Worm (Caenorhabditis elegans) whole organism, mixed stage, embryonic: Measurements from ENCODE around the gene F49E11.7.

ENCODE experiments used
- M03D4.4 ChIP-seq: sonication (generic microtip); optimal IDR thresholded peaks from 2 replicates; lab custom pipeline; 2017; ENCODE audit warnings: mild to moderate bottlenecking, missing genetic modification characterization, missing compliant biosample characterization
- blmp-1 ChIP-seq: fragments of 150-350 bp; optimal IDR thresholded peaks from 2 replicates; lab custom pipeline; 2014; ENCODE audit warnings: missing biosample characterization, missing genetic modification characterization
- ceh-43 ChIP-seq: fragments of 200-800 bp; sonication (Bioruptor generic); optimal IDR thresholded peaks from 2 replicates; lab custom pipeline; 2018; ENCODE audit warnings: mild to moderate bottlenecking, missing genetic modification characterization, moderate library complexity, missing compliant biosample characterization
- ces-1 ChIP-seq: fragments of 150-350 bp; optimal IDR thresholded peaks from 2 replicates; lab custom pipeline; 2014; ENCODE audit warnings: missing biosample characterization, missing genetic modification reagents, missing genetic modification characterization
- cnd-1 ChIP-seq: fragments of 200-800 bp; sonication (Bioruptor generic); optimal IDR thresholded peaks from 2 replicates; lab custom pipeline; 2018; ENCODE audit warnings: mild to moderate bottlenecking, missing genetic modification characterization, missing compliant biosample characterization
- drap-1 ChIP-seq: fragments of 200-800 bp; sonication (Bioruptor generic); optimal IDR thresholded peaks from 3 replicates; lab custom pipeline; 2018; ENCODE audit warnings: mild to moderate bottlenecking, missing genetic modification characterization, missing compliant biosample characterization
- elt-1 ChIP-seq: sonication (generic microtip); optimal IDR thresholded peaks from 2 replicates; lab custom pipeline; 2017; ENCODE audit warnings: missing genetic modification characterization, mild to moderate bottlenecking, missing compliant biosample characterization, antibody characterized with exemption, moderate library complexity, borderline replicate concordance; ENCODE audit not compliant: insufficient read depth
- elt-3 ChIP-seq: fragments of 150-350 bp; optimal IDR thresholded peaks from 2 replicates; lab custom pipeline; 2014; ENCODE audit warnings: missing biosample characterization, missing genetic modification characterization
- ham-2 ChIP-seq: fragments of 200-800 bp; sonication (Bioruptor generic); optimal IDR thresholded peaks from 2 replicates; lab custom pipeline; 2018; ENCODE audit warnings: mild to moderate bottlenecking, missing genetic modification characterization, missing compliant biosample characterization
- hlh-1 ChIP-seq: fragments of 150-350 bp; optimal IDR thresholded peaks from 2 replicates; lab custom pipeline; 2014; ENCODE audit warnings: missing biosample characterization, missing genetic modification reagents, missing genetic modification characterization
- lin-13 ChIP-seq: fragments of 150-350 bp; optimal IDR thresholded peaks from 2 replicates; lab custom pipeline; 2014; ENCODE audit warnings: missing biosample characterization, missing genetic modification characterization
- lin-32 ChIP-seq: fragments of 200-800 bp; sonication (Bioruptor generic); optimal IDR thresholded peaks from 2 replicates; lab custom pipeline; 2018; ENCODE audit warnings: mild to moderate bottlenecking, missing genetic modification characterization, missing compliant biosample characterization
- mab-5 ChIP-seq: fragments of 150-350 bp; optimal IDR thresholded peaks from 2 replicates; lab custom pipeline; 2014; ENCODE audit warnings: missing biosample characterization, missing genetic modification characterization
- mep-1 ChIP-seq: fragments of 150-350 bp; optimal IDR thresholded peaks from 2 replicates; lab custom pipeline; 2017; ENCODE audit warnings: missing biosample characterization, missing genetic modification reagents, missing genetic modification characterization, inconsistent platforms
- mls-2 ChIP-seq: sonication (generic microtip); optimal IDR thresholded peaks from 2 replicates; lab custom pipeline; 2016; ENCODE audit warnings: mild to moderate bottlenecking, missing genetic modification characterization, moderate library complexity, missing compliant biosample characterization
- nhr-2 ChIP-seq: fragments of 150-350 bp; optimal IDR thresholded peaks from 2 replicates; lab custom pipeline; 2014; ENCODE audit warnings: missing biosample characterization, missing genetic modification characterization
- pha-4 ChIP-seq: fragments of 150-350 bp; optimal IDR thresholded peaks from 2 replicates; lab custom pipeline; 2018; ENCODE audit warnings: missing biosample characterization, missing genetic modification reagents, missing genetic modification characterization
- sem-2 ChIP-seq: fragments of 200-800 bp; sonication (Bioruptor generic); optimal IDR thresholded peaks from 2 replicates; lab custom pipeline; 2018; ENCODE audit warnings: mild to moderate bottlenecking, missing genetic modification characterization, missing compliant biosample characterization
- sptf-1 ChIP-seq: sonication (generic microtip); optimal IDR thresholded peaks from 2 replicates; lab custom pipeline; 2017; ENCODE audit warnings: mild to moderate bottlenecking, missing genetic modification characterization, moderate library complexity, missing compliant biosample characterization
- tbx-8 ChIP-seq: fragments of 200-800 bp; sonication (Bioruptor generic); optimal IDR thresholded peaks from 2 replicates; lab custom pipeline; 2018; ENCODE audit warnings: mild to moderate bottlenecking, missing genetic modification characterization, moderate library complexity, missing compliant biosample characterization
- unc-120 ChIP-seq: sonication (generic microtip); optimal IDR thresholded peaks from 2 replicates; lab custom pipeline; 2017; ENCODE audit warnings: missing genetic modification characterization, missing compliant biosample characterization; ENCODE audit not compliant: poor library complexity, severe bottlenecking
- unc-39 ChIP-seq: fragments of 150-350 bp; optimal IDR thresholded peaks from 2 replicates; lab custom pipeline; 2014; ENCODE audit warnings: missing biosample characterization, missing genetic modification characterization
- unc-62 ChIP-seq: fragments of 150-350 bp; optimal IDR thresholded peaks from 2 replicates; lab custom pipeline; 2014; ENCODE audit warnings: missing biosample characterization, missing genetic modification reagents, missing genetic modification characterization

The F49E11.7 gene

DNA sequence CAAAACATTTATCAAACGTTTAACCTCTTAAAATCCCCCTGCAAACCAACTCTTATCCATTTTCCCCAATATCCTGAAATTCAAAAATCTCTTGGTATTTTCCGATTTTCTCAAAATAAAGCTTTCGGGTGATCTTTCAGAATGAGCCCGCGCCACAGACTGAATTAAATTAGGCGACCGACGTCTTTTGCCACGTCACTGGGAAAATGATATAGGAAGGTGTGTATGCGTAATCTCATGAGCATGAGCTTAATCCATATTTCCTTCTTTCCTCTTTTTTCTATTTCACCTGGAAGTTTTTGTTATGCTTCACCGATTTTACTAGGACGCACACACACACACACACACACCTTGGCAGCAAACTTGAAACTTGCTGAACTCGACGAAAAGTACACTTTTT, 31.7 kb upstream of the F49E11.7 start:
- no peak for TF ChIP-seq lin-32

DNA sequence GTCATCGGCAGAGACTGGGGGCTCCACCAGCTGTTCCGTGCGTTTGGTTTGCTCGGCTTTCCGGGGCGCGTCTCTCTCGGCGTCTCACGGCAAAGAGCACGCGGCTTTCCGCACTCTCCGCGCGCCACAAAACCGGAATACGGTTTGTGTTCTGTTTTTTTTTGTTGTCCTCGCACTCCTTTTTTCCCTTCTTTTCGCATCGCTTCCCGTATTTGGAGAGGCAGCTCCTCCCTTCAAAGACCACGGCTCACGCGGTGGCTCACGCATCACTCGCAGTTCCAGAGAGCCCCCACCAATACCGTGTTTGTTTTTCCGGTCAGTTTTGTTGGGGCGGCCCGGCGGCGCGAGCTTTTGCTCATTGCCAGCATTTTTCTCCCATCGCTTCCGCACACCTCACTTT, 29.8 kb upstream of the F49E11.7 start:
- peak; percentile 8 for TF ChIP-seq pha-4
- no peak for TF ChIP-seq lin-32
- TF ChIP-seq hlh-1 (tag; lab: Kevin White, UChicago) = no peak
- TF ChIP-seq tbx-8 (GFP tag; lab: Kevin White, UChicago) = no peak
- TF ChIP-seq unc-120 (tag; lab: Kevin White, UChicago) = peak; percentile 31
- TF ChIP-seq sptf-1 (tag; lab: Kevin White, UChicago) = peak; percentile 51
- TF ChIP-seq sem-2 (GFP tag; lab: Kevin White, UChicago) = no peak
- TF ChIP-seq M03D4.4 (tag; lab: Kevin White, UChicago) = no peak
- no peak for TF ChIP-seq lin-13 (tag; lab: Kevin White, UChicago)
- peak; percentile 27 for TF ChIP-seq drap-1 (GFP tag; lab: Kevin White, UChicago)

DNA sequence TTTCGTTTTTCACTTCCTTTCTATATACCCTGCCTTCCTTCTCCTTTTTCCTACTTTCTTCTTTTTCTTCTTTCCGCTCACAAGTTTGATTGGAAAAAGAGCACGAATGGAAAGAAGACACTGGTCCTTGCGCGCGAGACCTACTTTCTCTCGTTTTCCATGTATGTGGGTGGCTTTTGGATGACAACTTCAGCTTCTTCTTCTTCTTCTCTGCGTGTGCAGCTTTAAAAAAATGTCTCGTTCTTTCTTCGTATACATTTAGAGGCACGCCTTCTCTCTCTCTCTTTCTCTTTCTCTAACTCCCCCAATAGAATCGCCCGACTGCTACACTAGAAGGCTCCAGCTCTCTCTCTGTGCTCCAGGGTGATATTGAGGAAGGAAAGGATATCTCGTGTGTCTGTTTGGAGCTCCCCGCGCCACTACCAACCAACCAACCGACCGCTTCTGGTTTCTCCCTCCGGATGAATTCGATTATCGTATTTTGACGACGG, 26.8 kb upstream of the F49E11.7 start:
- TF ChIP-seq M03D4.4 (tag; lab: Kevin White, UChicago) (peak; percentile 35), unc-39 (tag; lab: Kevin White, UChicago) (no peak), sptf-1 (tag; lab: Kevin White, UChicago) (peak; percentile 47), ces-1 (GFP tag; lab: Kevin White, UChicago) (peak; percentile 89)

DNA sequence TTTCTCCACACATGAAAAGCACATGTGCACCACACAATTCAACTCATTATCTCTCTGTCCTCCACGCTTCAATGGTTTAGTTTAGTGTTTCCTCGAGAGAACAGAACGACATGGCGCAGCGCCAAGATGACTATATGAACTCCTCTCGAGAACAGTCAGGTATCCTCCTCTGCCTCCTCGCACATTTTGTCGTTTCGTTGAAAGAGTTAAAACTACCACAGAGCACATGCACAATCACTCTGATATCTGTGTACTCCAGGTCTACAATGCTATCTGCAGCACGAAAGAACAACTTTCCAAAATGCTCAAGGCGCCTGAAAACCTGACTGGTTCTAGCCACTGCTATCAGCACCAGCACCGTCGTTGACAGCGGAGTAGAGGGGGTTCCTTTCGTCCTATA, 25.9 kb upstream of the F49E11.7 start:
- no peak for TF ChIP-seq nhr-2 (tag; lab: Kevin White, UChicago)
- TF ChIP-seq cnd-1 (tag; lab: Kevin White, UChicago) = no peak
- no peak for TF ChIP-seq ceh-43 (GFP tag; lab: Kevin White, UChicago)
- no peak for TF ChIP-seq elt-1
- no peak for TF ChIP-seq ham-2 (GFP tag; lab: Kevin White, UChicago)
- TF ChIP-seq blmp-1 (tag; lab: Kevin White, UChicago) = no peak
- TF ChIP-seq mab-5 = no peak
- TF ChIP-seq mls-2 = no peak
- no peak for TF ChIP-seq ces-1 (GFP tag; lab: Kevin White, UChicago)
- no peak for TF ChIP-seq lin-32
- TF ChIP-seq sem-2 (GFP tag; lab: Kevin White, UChicago) = no peak
- TF ChIP-seq drap-1 (GFP tag; lab: Kevin White, UChicago) = no peak
- TF ChIP-seq elt-3 (tag; lab: Kevin White, UChicago) = no peak

DNA sequence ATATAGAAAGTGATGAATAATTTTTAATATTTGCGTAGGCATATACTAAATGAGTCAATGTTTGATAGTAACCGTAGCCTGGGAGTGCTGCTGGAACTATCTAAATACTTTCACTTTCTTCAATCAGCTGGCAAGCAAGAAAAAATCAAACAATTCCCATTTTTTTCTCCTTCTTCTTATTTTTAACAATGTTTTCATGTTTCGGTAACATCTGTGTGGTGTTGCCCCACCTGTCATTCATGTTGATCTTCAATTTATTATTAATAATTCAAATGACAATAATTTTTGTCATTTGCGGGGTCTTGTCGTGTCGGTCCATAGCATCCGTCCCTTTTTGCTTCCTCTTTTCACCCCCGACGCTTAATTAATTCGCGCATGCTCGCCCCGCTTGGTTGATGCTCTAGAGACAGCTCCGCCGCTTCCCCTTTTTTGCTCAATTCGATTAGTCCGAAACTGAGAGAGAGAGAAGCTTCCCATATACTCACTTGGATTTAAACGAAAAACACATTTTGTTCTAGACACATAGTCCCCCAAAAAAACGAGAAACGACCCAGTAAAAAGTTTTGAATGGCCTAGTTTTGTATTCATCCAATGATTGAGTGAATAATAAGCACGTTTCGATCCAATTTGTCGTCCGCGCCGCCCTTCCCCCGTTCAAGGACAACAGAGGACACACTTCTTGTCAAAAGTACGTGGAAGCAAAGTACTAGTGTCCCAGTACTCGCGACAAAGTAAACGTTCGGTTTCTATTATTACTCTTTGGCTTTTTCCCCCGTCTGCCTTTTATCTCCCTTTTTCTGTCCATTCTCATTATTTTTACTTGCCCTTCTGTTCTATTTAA, 24.6 kb upstream of the F49E11.7 start:
- TF ChIP-seq lin-32 (no peak), ces-1 (GFP tag; lab: Kevin White, UChicago) (peak; percentile 75), mls-2 (peak; percentile 62), elt-3 (tag; lab: Kevin White, UChicago) (no peak), unc-62 (GFP tag; lab: Kevin White, UChicago) (peak; percentile 10)

DNA sequence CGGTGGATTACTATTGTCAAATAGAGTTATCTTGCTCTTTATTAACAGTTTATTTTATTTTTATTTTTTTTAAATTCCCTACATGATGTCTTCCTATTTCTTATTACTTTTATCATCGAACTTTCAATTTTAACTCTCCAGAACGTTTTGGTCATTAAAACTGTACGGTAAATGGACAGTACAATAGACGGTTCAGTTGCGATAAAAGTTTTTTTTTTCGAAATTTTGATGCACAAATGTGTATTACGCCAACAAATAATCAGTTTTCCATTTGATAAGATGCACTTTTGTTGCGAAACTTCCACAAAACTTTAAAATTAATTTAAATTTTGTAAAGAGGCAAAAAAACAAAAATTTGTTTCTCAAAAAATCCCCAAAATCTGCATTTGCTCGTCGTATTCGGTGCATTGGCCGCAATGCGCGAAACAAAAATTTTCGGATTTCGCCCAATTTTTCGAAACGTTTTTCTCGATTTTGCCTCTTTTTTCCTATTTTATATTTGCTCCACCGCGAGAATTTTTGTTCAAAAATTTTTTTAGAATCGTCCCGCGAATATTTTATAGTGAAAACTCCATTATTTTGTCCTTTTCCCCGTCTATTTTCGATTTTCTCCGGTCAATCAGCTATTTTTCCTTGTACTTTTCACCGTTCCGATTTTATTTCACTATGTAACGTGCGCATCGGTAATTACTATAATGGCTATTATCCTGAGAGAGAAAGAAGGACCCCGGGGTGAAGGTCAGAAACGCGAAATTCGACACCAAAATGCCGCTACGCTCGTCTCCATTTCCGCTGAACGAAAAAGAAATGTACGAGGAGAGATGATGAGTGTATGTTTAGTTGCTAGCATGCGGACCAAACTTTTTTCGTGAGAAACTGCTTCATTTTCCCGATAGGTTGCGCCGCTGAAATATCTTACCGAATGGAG, 23.7 kb upstream of the F49E11.7 start:
- TF ChIP-seq M03D4.4 (tag; lab: Kevin White, UChicago) = no peak
- no peak for TF ChIP-seq mab-5
- no peak for TF ChIP-seq unc-62 (GFP tag; lab: Kevin White, UChicago)
- no peak for TF ChIP-seq ceh-43 (GFP tag; lab: Kevin White, UChicago)
- TF ChIP-seq sptf-1 (tag; lab: Kevin White, UChicago) = no peak
- no peak for TF ChIP-seq elt-3 (tag; lab: Kevin White, UChicago)
- TF ChIP-seq mep-1 (tag; lab: Kevin White, UChicago) = no peak
- TF ChIP-seq ces-1 (GFP tag; lab: Kevin White, UChicago) = no peak
- TF ChIP-seq hlh-1 (tag; lab: Kevin White, UChicago) = no peak
- peak; percentile 2 for TF ChIP-seq ham-2 (GFP tag; lab: Kevin White, UChicago)
- TF ChIP-seq unc-39 (tag; lab: Kevin White, UChicago) = peak; percentile 93
